Fruit fly (Drosophila melanogaster) whole organism, embryonic: ENCODE measurements around the gene CG43658.

Experiments used
- Asciz ChIP-seq: fragments of 200-800 bp; sonication (Bioruptor generic); optimal IDR thresholded peaks from 2 replicates; lab custom pipeline; 2017; ENCODE audit warnings: missing biosample characterization, mild to moderate bottlenecking, missing genetic modification characterization, missing genetic modification reagents
- Blimp-1 ChIP-seq: fragments of 200-800 bp; sonication (Bioruptor generic); optimal IDR thresholded peaks from 3 replicates; lab custom pipeline; 2018; ENCODE audit warnings: missing biosample characterization, missing genetic modification characterization, mild to moderate bottlenecking, moderate library complexity, missing genetic modification reagents
- BtbVII ChIP-seq: fragments of 200-800 bp; sonication (Bioruptor generic); optimal IDR thresholded peaks from 3 replicates; lab custom pipeline; 2017; ENCODE audit warnings: missing biosample characterization, mild to moderate bottlenecking, missing genetic modification characterization
- CG10209 ChIP-seq: fragments of 200-800 bp; sonication (Bioruptor generic); optimal IDR thresholded peaks from 3 replicates; lab custom pipeline; 2017; ENCODE audit warnings: missing biosample characterization, mild to moderate bottlenecking, missing genetic modification characterization, missing genetic modification reagents
- CG10267 ChIP-seq: fragments of 200-800 bp; sonication (Bioruptor generic); optimal IDR thresholded peaks from 2 replicates; lab custom pipeline; 2018; ENCODE audit warnings: missing biosample characterization, mild to moderate bottlenecking, missing genetic modification characterization, moderate library complexity
- CG10959 ChIP-seq: fragments of 200-800 bp; sonication (Bioruptor generic); IDR thresholded peaks from 2 replicates; pipeline ENCODE4 v1.3.6; 2022; ENCODE audit warnings: missing biosample characterization, missing genetic modification characterization
- CG11695 ChIP-seq: fragments of 200-800 bp; sonication (Bioruptor generic); IDR thresholded peaks from 3 replicates; pipeline ENCODE4 v1.3.6; 2022; ENCODE audit warnings: missing biosample characterization, missing genetic modification characterization
- CG12299 ChIP-seq: fragments of 200-800 bp; sonication (Bioruptor generic); optimal IDR thresholded peaks from 2 replicates; lab custom pipeline; 2018; ENCODE audit warnings: missing biosample characterization, mild to moderate bottlenecking, missing genetic modification characterization
- CG13424 ChIP-seq: fragments of 200-800 bp; sonication (Bioruptor generic); optimal IDR thresholded peaks from 2 replicates; lab custom pipeline; 2019; ENCODE audit warnings: missing biosample characterization, mild to moderate bottlenecking, missing genetic modification characterization, moderate library complexity
- CG14965 ChIP-seq: fragments of 200-800 bp; sonication (Bioruptor generic); optimal IDR thresholded peaks from 2 replicates; lab custom pipeline; 2016; ENCODE audit warnings: missing biosample characterization, missing genetic modification characterization, borderline replicate concordance
- CG17385 ChIP-seq: fragments of 200-800 bp; sonication (Bioruptor generic); optimal IDR thresholded peaks from 3 replicates; lab custom pipeline; 2018; ENCODE audit warnings: missing biosample characterization, mild to moderate bottlenecking, missing genetic modification characterization
- CG17802 ChIP-seq: fragments of 200-800 bp; sonication (Bioruptor generic); optimal IDR thresholded peaks from 2 replicates; lab custom pipeline; 2018; ENCODE audit warnings: missing biosample characterization, mild to moderate bottlenecking, missing genetic modification characterization, moderate library complexity
- CG17829 ChIP-seq: fragments of 200-800 bp; optimal IDR thresholded peaks from 2 replicates; lab custom pipeline; 2019; ENCODE audit warnings: missing biosample characterization, mild to moderate bottlenecking, missing genetic modification characterization, moderate library complexity
- CG18619 ChIP-seq: fragments of 200-800 bp; sonication (Bioruptor generic); optimal IDR thresholded peaks from 3 replicates; lab custom pipeline; 2017; ENCODE audit warnings: missing biosample characterization, mild to moderate bottlenecking, missing genetic modification characterization
- CG2129 ChIP-seq: fragments of 200-800 bp; sonication (Bioruptor generic); IDR thresholded peaks from 2 replicates; pipeline ENCODE4 v1.3.6; 2022; ENCODE audit warnings: missing biosample characterization, missing genetic modification characterization; ENCODE audit not compliant: partially characterized antibody
- CG30403 ChIP-seq: fragments of 200-800 bp; sonication (Bioruptor generic); optimal IDR thresholded peaks from 3 replicates; lab custom pipeline; 2016; ENCODE audit warnings: missing biosample characterization, missing genetic modification characterization
- CG3163 ChIP-seq: fragments of 200-800 bp; sonication (Bioruptor generic); optimal IDR thresholded peaks from 3 replicates; lab custom pipeline; 2016; ENCODE audit warnings: missing biosample characterization, missing genetic modification characterization
- CG6765 ChIP-seq: fragments of 200-800 bp; sonication (Bioruptor generic); optimal IDR thresholded peaks from 3 replicates; lab custom pipeline; 2017; ENCODE audit warnings: missing biosample characterization, mild to moderate bottlenecking, missing genetic modification characterization
- CG7963 ChIP-seq: fragments of 200-800 bp; sonication (Bioruptor generic); IDR thresholded peaks from 3 replicates; pipeline ENCODE4 v1.3.6; 2022; ENCODE audit warnings: missing biosample characterization, missing genetic modification characterization; ENCODE audit not compliant: partially characterized antibody
- CG8290 ChIP-seq, 3 experiments: fragments of 200-800 bp; sonication (Bioruptor generic); optimal IDR thresholded peaks; 2 replicates each; lab custom pipeline; 2016 to 2019; ENCODE audit warnings: missing biosample characterization in 3 of 3, missing genetic modification characterization in 3 of 3, mild to moderate bottlenecking in 2 of 3, moderate library complexity in 1 of 3
- CTCF ChIP-seq: fragments of 200-800 bp; sonication (Bioruptor generic); optimal IDR thresholded peaks from 2 replicates; lab custom pipeline; 2017; ENCODE audit warnings: missing biosample characterization, mild to moderate bottlenecking, missing genetic modification characterization, moderate library complexity
- Dip3 ChIP-seq: fragments of 200-800 bp; sonication (Bioruptor generic); optimal IDR thresholded peaks from 3 replicates; lab custom pipeline; 2016; ENCODE audit warnings: missing biosample characterization, missing genetic modification characterization
- Oli ChIP-seq: fragments of 200-800 bp; sonication (Bioruptor generic); optimal IDR thresholded peaks from 2 replicates; lab custom pipeline; 2018; ENCODE audit warnings: missing biosample characterization, mild to moderate bottlenecking, missing genetic modification characterization, moderate library complexity
- Optix ChIP-seq: fragments of 200-800 bp; sonication (Bioruptor generic); IDR thresholded peaks from 3 replicates; pipeline ENCODE4 v1.3.6; 2022; ENCODE audit warnings: missing biosample characterization, missing genetic modification characterization
- PHDP ChIP-seq: fragments of 200-800 bp; sonication (Bioruptor generic); optimal IDR thresholded peaks from 3 replicates; lab custom pipeline; 2018; ENCODE audit warnings: missing biosample characterization, mild to moderate bottlenecking, missing genetic modification characterization, moderate library complexity
- Pdp1 ChIP-seq, 2 experiments: fragments of 200-800 bp; sonication (Bioruptor generic); optimal IDR thresholded peaks; 3 replicates each; lab custom pipeline; 2016; ENCODE audit warnings: missing biosample characterization in 2 of 2, missing genetic modification characterization in 2 of 2, mild to moderate bottlenecking in 1 of 2, moderate library complexity in 1 of 2
- Ptx1 ChIP-seq: fragments of 200-800 bp; sonication (Bioruptor generic); IDR thresholded peaks from 2 replicates; pipeline ENCODE4 v1.3.6; 2022; ENCODE audit warnings: missing biosample characterization, missing genetic modification characterization
- Sox102F ChIP-seq: fragments of 200-800 bp; sonication (Bioruptor generic); optimal IDR thresholded peaks from 2 replicates; lab custom pipeline; 2018; ENCODE audit warnings: missing biosample characterization, mild to moderate bottlenecking, missing genetic modification characterization, moderate library complexity
- ab ChIP-seq: fragments of 200-800 bp; sonication (Bioruptor generic); optimal IDR thresholded peaks from 2 replicates; lab custom pipeline; 2016; ENCODE audit warnings: missing biosample characterization, missing genetic modification characterization
- br ChIP-seq: fragments of >200 bp; optimal IDR thresholded peaks from 2 replicates; lab custom pipeline; 2017
- chinmo ChIP-seq: fragments of 200-800 bp; sonication (Bioruptor generic); IDR thresholded peaks from 4 replicates; pipeline ENCODE4 v1.3.6; 2022; ENCODE audit warnings: missing biosample characterization, missing genetic modification characterization; ENCODE audit not compliant: partially characterized antibody
- cwo ChIP-seq: fragments of 200-800 bp; sonication (Bioruptor generic); optimal IDR thresholded peaks from 3 replicates; lab custom pipeline; 2017; ENCODE audit warnings: missing biosample characterization, missing genetic modification characterization, mild to moderate bottlenecking, moderate library complexity, missing genetic modification reagents
- eve ChIP-seq, 2 experiments: fragments of >200 bp; optimal IDR thresholded peaks; 2 replicates each; lab custom pipeline; 2017; ENCODE audit warnings: missing biosample characterization in 2 of 2, missing genetic modification characterization in 2 of 2
- gem ChIP-seq: fragments of 200-800 bp; sonication (Bioruptor generic); optimal IDR thresholded peaks from 2 replicates; lab custom pipeline; 2019; ENCODE audit warnings: missing biosample characterization, mild to moderate bottlenecking, missing genetic modification characterization, moderate library complexity
- grau ChIP-seq: fragments of 200-800 bp; optimal IDR thresholded peaks from 3 replicates; lab custom pipeline; 2019; ENCODE audit warnings: missing biosample characterization, mild to moderate bottlenecking, missing genetic modification characterization, moderate library complexity
- jumu ChIP-seq: fragments of 200-800 bp; sonication (Bioruptor generic); optimal IDR thresholded peaks from 3 replicates; lab custom pipeline; 2016; ENCODE audit warnings: missing biosample characterization, missing genetic modification characterization
- kah ChIP-seq: fragments of 200-800 bp; sonication (Bioruptor generic); optimal IDR thresholded peaks from 2 replicates; lab custom pipeline; 2018; ENCODE audit warnings: missing biosample characterization, mild to moderate bottlenecking, missing genetic modification characterization
- lab ChIP-seq: fragments of 200-800 bp; sonication (Bioruptor generic); optimal IDR thresholded peaks from 3 replicates; lab custom pipeline; 2017; ENCODE audit warnings: missing biosample characterization, missing genetic modification characterization, mild to moderate bottlenecking, moderate library complexity, missing genetic modification reagents
- lola ChIP-seq, 3 experiments: fragments of >200 bp in 2 of 3; fragments of 200-800 bp in 1 of 3; sonication (Bioruptor generic) in 1 of 3; optimal IDR thresholded peaks; 2 replicates each; lab custom pipeline; 2017 to 2019; ENCODE audit warnings: missing biosample characterization in 3 of 3, missing genetic modification characterization in 3 of 3, mild to moderate bottlenecking in 1 of 3, moderate library complexity in 1 of 3
- nerfin-2 ChIP-seq: fragments of 200-800 bp; sonication (Bioruptor generic); IDR thresholded peaks from 2 replicates; pipeline ENCODE4 v1.3.6; 2022; ENCODE audit warnings: missing biosample characterization, missing genetic modification characterization; ENCODE audit not compliant: partially characterized antibody
- pnt ChIP-seq: fragments of 200-800 bp; sonication (Bioruptor generic); optimal IDR thresholded peaks from 3 replicates; lab custom pipeline; 2016; ENCODE audit warnings: missing biosample characterization, missing genetic modification characterization
- seq ChIP-seq: fragments of 200-800 bp; sonication (Bioruptor generic); IDR thresholded peaks from 2 replicates; pipeline ENCODE4 v1.3.6; 2022; ENCODE audit warnings: missing biosample characterization, missing genetic modification characterization
- slbo ChIP-seq: fragments of 200-800 bp; sonication (Bioruptor generic); IDR thresholded peaks from 2 replicates; pipeline ENCODE4 v1.3.6; 2022; ENCODE audit warnings: missing biosample characterization, missing genetic modification characterization
- so ChIP-seq: fragments of 200-800 bp; sonication (Bioruptor generic); IDR thresholded peaks from 3 replicates; pipeline ENCODE4 v1.3.6; 2022; ENCODE audit warnings: missing biosample characterization, missing genetic modification characterization
- sr ChIP-seq: fragments of 200-800 bp; sonication (Bioruptor generic); IDR thresholded peaks from 3 replicates; pipeline ENCODE4 v1.3.6; 2022; ENCODE audit warnings: missing biosample characterization, missing genetic modification characterization
- tgo ChIP-seq: fragments of 200-800 bp; sonication (Bioruptor generic); IDR thresholded peaks from 3 replicates; pipeline ENCODE4 v1.3.6; 2022; ENCODE audit warnings: missing biosample characterization, missing genetic modification characterization
- vnd ChIP-seq: fragments of 200-800 bp; sonication (Bioruptor generic); IDR thresholded peaks from 3 replicates; pipeline ENCODE4 v1.3.6; 2022; ENCODE audit warnings: missing biosample characterization, missing genetic modification characterization; ENCODE audit not compliant: partially characterized antibody
- vvl ChIP-seq: fragments of 200-800 bp; sonication (Bioruptor generic); IDR thresholded peaks from 2 replicates; pipeline ENCODE4 v1.3.6; 2022; ENCODE audit warnings: missing biosample characterization, missing genetic modification characterization

The CG43658 gene

DNA sequence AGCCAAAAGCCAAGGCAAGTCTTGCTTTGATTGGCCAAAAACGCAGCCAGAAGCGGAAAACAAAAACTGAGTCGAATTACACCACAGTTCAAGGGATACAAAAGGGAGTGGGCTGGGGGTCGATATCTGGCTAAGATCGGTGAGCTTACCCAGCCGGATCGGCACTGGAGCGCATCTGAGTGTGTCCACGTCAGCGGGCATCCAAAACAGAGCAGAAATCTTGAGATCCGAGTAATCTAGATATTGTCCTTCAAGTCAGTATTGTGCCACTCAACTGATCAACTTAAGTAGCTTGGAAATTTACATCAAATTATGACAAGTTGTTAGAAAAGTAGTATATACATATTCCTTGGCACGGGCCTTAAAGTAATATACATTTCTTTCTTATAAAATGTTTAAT, 27.6 kb upstream of the CG43658 start, which contains the start of gene CG12992:
CG12992 (plus strand) TSS at position 301 of the 400 bp plus-strand sequence.
- no peak for TF ChIP-seq so (GFP tag; lab: Robert Waterston, UW)
- no peak for TF ChIP-seq CG14965 (GFP tag; lab: Kevin White, UChicago)
- no peak for TF ChIP-seq br (lab: Kevin White, UChicago)
- TF ChIP-seq CG7963 (GFP tag; lab: Robert Waterston, UW), result no peak
- TF ChIP-seq jumu (GFP tag; lab: Kevin White, UChicago), result no peak
- no peak for TF ChIP-seq chinmo (GFP tag; lab: Robert Waterston, UW)
- no peak for TF ChIP-seq CG2129 (GFP tag; lab: Robert Waterston, UW)
- no peak for TF ChIP-seq slbo (GFP tag; lab: Robert Waterston, UW)
- TF ChIP-seq Asciz (GFP tag; lab: Kevin White, UChicago), result no peak
- TF ChIP-seq CG10959 (GFP tag; lab: Robert Waterston, UW), result no peak
- no peak for TF ChIP-seq sr
- TF ChIP-seq vnd (GFP tag; lab: Robert Waterston, UW), result no peak
- TF ChIP-seq pnt (GFP tag; lab: Kevin White, UChicago), result no peak

DNA sequence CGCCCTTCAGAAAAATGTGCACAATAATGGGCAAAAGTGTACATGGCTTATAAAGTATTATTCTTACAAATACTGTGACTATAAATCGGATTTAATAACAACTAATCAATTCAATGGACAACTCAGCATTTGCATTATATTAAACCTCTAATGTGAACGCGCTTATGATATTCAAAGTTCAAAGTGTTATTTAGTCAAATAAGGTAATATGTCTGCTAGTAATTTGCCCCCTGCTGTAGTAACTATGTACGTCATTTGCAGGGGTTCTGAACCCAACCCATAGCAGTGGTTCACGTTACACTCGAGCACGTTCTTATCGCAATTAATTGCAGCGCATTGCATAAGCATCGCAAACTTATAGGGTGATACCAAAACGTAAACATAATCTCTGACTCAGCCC, 27.2 kb upstream of the CG43658 start:
- TF ChIP-seq CTCF (GFP tag; lab: Kevin White, UChicago) (peak; percentile 8), kah (no peak), CG12299 (no peak), CG17385 (GFP tag; lab: Kevin White, UChicago) (peak; percentile 30), CG10209 (GFP tag; lab: Kevin White, UChicago) (peak; percentile 14), CG17829 (tag; lab: Kevin White, UChicago) (no peak), CG30403 (GFP tag; lab: Kevin White, UChicago) (peak; percentile 4), Blimp-1 (peak; percentile 40), ab (GFP tag; lab: Kevin White, UChicago) (no peak), Optix (GFP tag; lab: Robert Waterston, UW) (no peak), Oli (tag; lab: Kevin White, UChicago) (peak; percentile 48), seq (GFP tag; lab: Robert Waterston, UW) (0 out of 2 replicates have a peak, but pooled peaks have one; percentile 19), CG10267 (tag; lab: Kevin White, UChicago) (no peak), lola (GFP tag; optimal IDR thresholded peaks at IDR 0.05; lab: Kevin White, UChicago) (peak in 1 of 3 experiments; percentile 7), gem (tag; lab: Kevin White, UChicago) (peak; percentile 58), Ptx1 (GFP tag; lab: Robert Waterston, UW) (peak; percentile 11; the same call in 1 of the 2 replicates), Pdp1 (GFP tag; optimal IDR thresholded peaks at IDR 0.05; lab: Kevin White, UChicago) (peak in 1 of 2 experiments; percentile 39), nerfin-2 (GFP tag; lab: Robert Waterston, UW) (no peak), BtbVII (GFP tag; lab: Kevin White, UChicago) (no peak), CG3163 (no peak), cwo (peak; percentile 13), CG6765 (no peak), eve (GFP tag; optimal IDR thresholded peaks at IDR 0.05; lab: Kevin White, UChicago) (peak in 1 of 2 experiments; percentile 76), CG18619 (GFP tag; lab: Kevin White, UChicago) (peak; percentile 7), grau (tag; lab: Kevin White, UChicago) (peak; percentile 35), tgo (GFP tag; lab: Robert Waterston, UW) (0 out of 3 replicates have a peak, but pooled peaks have one; percentile 22), Sox102F (peak; percentile 16), vvl (GFP tag; lab: Robert Waterston, UW) (no peak), CG11695 (peak; percentile 45; the same call in 1 of the 3 replicates), CG8290 (GFP tag; optimal IDR thresholded peaks at IDR 0.05; lab: Kevin White, UChicago) (no peak), CG8290 (tag; optimal IDR thresholded peaks at IDR 0.05; lab: Kevin White, UChicago) (peak in 1 of 2 experiments; percentile 48), CG13424 (tag; lab: Kevin White, UChicago) (peak; percentile 25), lab (peak; percentile 16), PHDP (peak; percentile 37), CG17802 (tag; lab: Kevin White, UChicago) (no peak), Dip3 (no peak)
